Fruit fly (Drosophila melanogaster) whole organism, embryonic: ENCODE measurements around the gene CG7766.

ENCODE experiments used
- Abd-B ChIP-seq: fragments of 200-800 bp; sonication (Bioruptor generic); optimal IDR thresholded peaks from 2 replicates; lab custom pipeline; 2018; ENCODE audit warnings: missing biosample characterization, mild to moderate bottlenecking, missing genetic modification characterization, moderate library complexity
- CG10209 ChIP-seq: fragments of 200-800 bp; sonication (Bioruptor generic); optimal IDR thresholded peaks from 3 replicates; lab custom pipeline; 2017; ENCODE audit warnings: missing biosample characterization, mild to moderate bottlenecking, missing genetic modification characterization, missing genetic modification reagents
- CG11723 ChIP-seq: fragments of 200-800 bp; sonication (Bioruptor generic); optimal IDR thresholded peaks from 2 replicates; lab custom pipeline; 2017; ENCODE audit warnings: missing biosample characterization, mild to moderate bottlenecking, missing genetic modification characterization
- CG12219 ChIP-seq: fragments of 200-800 bp; sonication (Bioruptor generic); optimal IDR thresholded peaks from 3 replicates; lab custom pipeline; 2018; ENCODE audit warnings: missing biosample characterization, mild to moderate bottlenecking, missing genetic modification characterization
- CG13296 ChIP-seq: fragments of 200-800 bp; sonication (Bioruptor generic); optimal IDR thresholded peaks from 3 replicates; lab custom pipeline; 2018; ENCODE audit warnings: missing biosample characterization, mild to moderate bottlenecking, missing genetic modification characterization
- CG14050 ChIP-seq: fragments of 200-800 bp; sonication (Bioruptor generic); IDR thresholded peaks from 3 replicates; pipeline ENCODE4 v1.3.6; 2022; ENCODE audit warnings: missing biosample characterization, missing genetic modification characterization
- CG16813 ChIP-seq: fragments of 200-800 bp; sonication (Bioruptor generic); IDR thresholded peaks from 3 replicates; pipeline ENCODE4 v1.3.6; 2022; ENCODE audit warnings: missing biosample characterization, missing genetic modification characterization; ENCODE audit not compliant: partially characterized antibody
- CG17829 ChIP-seq: fragments of 200-800 bp; optimal IDR thresholded peaks from 2 replicates; lab custom pipeline; 2019; ENCODE audit warnings: missing biosample characterization, mild to moderate bottlenecking, missing genetic modification characterization, moderate library complexity
- CG2202 ChIP-seq: fragments of 200-800 bp; sonication (Bioruptor generic); optimal IDR thresholded peaks from 2 replicates; lab custom pipeline; 2018; ENCODE audit warnings: missing biosample characterization, mild to moderate bottlenecking, missing genetic modification characterization
- CG30020 ChIP-seq: fragments of 200-800 bp; optimal IDR thresholded peaks from 2 replicates; lab custom pipeline; 2019; ENCODE audit warnings: missing biosample characterization, mild to moderate bottlenecking, missing genetic modification characterization, moderate library complexity
- CG31388 ChIP-seq: fragments of 200-800 bp; sonication (Bioruptor generic); optimal IDR thresholded peaks from 2 replicates; lab custom pipeline; 2016; ENCODE audit warnings: missing biosample characterization, missing genetic modification characterization
- CG34224 ChIP-seq: fragments of 200-800 bp; sonication (Bioruptor generic); IDR thresholded peaks from 3 replicates; pipeline ENCODE4 v1.3.6; 2022; ENCODE audit warnings: missing biosample characterization, missing genetic modification characterization; ENCODE audit not compliant: partially characterized antibody
- CG43689 ChIP-seq: fragments of 200-800 bp; sonication (Bioruptor generic); IDR thresholded peaks from 2 replicates; pipeline ENCODE4 v1.3.6; 2022; ENCODE audit warnings: missing biosample characterization, missing genetic modification characterization
- CG4730 ChIP-seq: fragments of 200-800 bp; sonication (Bioruptor generic); IDR thresholded peaks from 2 replicates; pipeline ENCODE4 v1.3.6; 2022; ENCODE audit warnings: missing biosample characterization, missing genetic modification characterization
- CG6175 ChIP-seq: fragments of 200-800 bp; sonication (Bioruptor generic); IDR thresholded peaks from 3 replicates; pipeline ENCODE4 v1.3.6; 2022; ENCODE audit warnings: missing biosample characterization, missing genetic modification characterization
- CG7271 ChIP-seq: fragments of 200-800 bp; sonication (Bioruptor generic); optimal IDR thresholded peaks from 2 replicates; lab custom pipeline; 2018; ENCODE audit warnings: missing biosample characterization, mild to moderate bottlenecking, missing genetic modification characterization, moderate library complexity
- CG8765 ChIP-seq: fragments of 200-800 bp; sonication (Bioruptor generic); IDR thresholded peaks from 2 replicates; pipeline ENCODE4 v1.3.6; 2022; ENCODE audit warnings: missing biosample characterization, missing genetic modification characterization
- CG8924 ChIP-seq: fragments of 200-800 bp; optimal IDR thresholded peaks from 3 replicates; lab custom pipeline; 2019; ENCODE audit warnings: missing biosample characterization, mild to moderate bottlenecking, missing genetic modification characterization, moderate library complexity
- Chrac-16 ChIP-seq: fragments of 200-800 bp; sonication (Bioruptor generic); optimal IDR thresholded peaks from 3 replicates; lab custom pipeline; 2016; ENCODE audit warnings: missing biosample characterization, missing genetic modification characterization
- GATAe ChIP-seq: fragments of 200-800 bp; sonication (Bioruptor generic); conservative IDR thresholded peaks from 2 replicates; pipeline ENCODE4 v1.3.6; 2022; ENCODE audit warnings: missing biosample characterization, missing genetic modification characterization
- HLH4C ChIP-seq: fragments of 200-800 bp; sonication (Bioruptor generic); IDR thresholded peaks from 3 replicates; pipeline ENCODE4 v1.3.6; 2022; ENCODE audit warnings: missing biosample characterization, missing genetic modification characterization; ENCODE audit not compliant: partially characterized antibody
- Hey ChIP-seq: fragments of 200-800 bp; sonication (Bioruptor generic); optimal IDR thresholded peaks from 3 replicates; lab custom pipeline; 2018; ENCODE audit warnings: missing biosample characterization, mild to moderate bottlenecking, missing genetic modification characterization
- Hmr ChIP-seq: fragments of 200-800 bp; sonication (Bioruptor generic); optimal IDR thresholded peaks from 3 replicates; lab custom pipeline; 2017; ENCODE audit warnings: mild to moderate bottlenecking, missing biosample characterization, missing genetic modification reagents, missing genetic modification characterization
- MESR4 ChIP-seq: fragments of 200-800 bp; sonication (Bioruptor generic); optimal IDR thresholded peaks from 2 replicates; lab custom pipeline; 2018; ENCODE audit warnings: missing biosample characterization, mild to moderate bottlenecking, missing genetic modification characterization, moderate library complexity
- Pdp1 ChIP-seq, 2 experiments: fragments of 200-800 bp; sonication (Bioruptor generic); optimal IDR thresholded peaks; 3 replicates each; lab custom pipeline; 2016; ENCODE audit warnings: missing biosample characterization in 2 of 2, missing genetic modification characterization in 2 of 2, mild to moderate bottlenecking in 1 of 2, moderate library complexity in 1 of 2
- Sin3A ChIP-seq: fragments of >200 bp; optimal IDR thresholded peaks from 2 replicates; lab custom pipeline; 2018
- Trl ChIP-seq, 3 experiments: fragments of >200 bp in 2 of 3; fragments of 200-800 bp in 1 of 3; sonication (Bioruptor generic) in 1 of 3; optimal IDR thresholded peaks; 2 replicates in 1 of 3; 3 replicates in 2 of 3; lab custom pipeline; 2016 to 2017; ENCODE audit warnings: missing biosample characterization in 1 of 3, missing genetic modification characterization in 1 of 3
- abd-A ChIP-seq: fragments of 200-800 bp; sonication (Bioruptor generic); optimal IDR thresholded peaks from 3 replicates; lab custom pipeline; 2019; ENCODE audit warnings: missing biosample characterization, mild to moderate bottlenecking, missing genetic modification characterization, moderate library complexity
- az2 ChIP-seq: fragments of 200-800 bp; sonication (Bioruptor generic); optimal IDR thresholded peaks from 3 replicates; lab custom pipeline; 2016; ENCODE audit warnings: missing biosample characterization, missing genetic modification characterization
- cad ChIP-seq: fragments of >200 bp; optimal IDR thresholded peaks from 2 replicates; lab custom pipeline; 2017; ENCODE audit warnings: missing biosample characterization, missing genetic modification characterization
- cg ChIP-seq: fragments of 200-800 bp; sonication (Bioruptor generic); optimal IDR thresholded peaks from 3 replicates; lab custom pipeline; 2019; ENCODE audit warnings: missing biosample characterization, mild to moderate bottlenecking, missing genetic modification characterization, moderate library complexity
- danr ChIP-seq: fragments of 200-800 bp; sonication (Bioruptor generic); IDR thresholded peaks from 2 replicates; pipeline ENCODE4 v1.3.6; 2022; ENCODE audit warnings: missing biosample characterization, missing genetic modification characterization
- fru ChIP-seq: fragments of >200 bp; optimal IDR thresholded peaks from 2 replicates; lab custom pipeline; 2017
- gsb ChIP-seq: fragments of 200-800 bp; sonication (Bioruptor generic); IDR thresholded peaks from 2 replicates; pipeline ENCODE4 v1.3.6; 2022; ENCODE audit warnings: missing biosample characterization, missing genetic modification characterization
- lola ChIP-seq, 3 experiments: fragments of >200 bp in 2 of 3; fragments of 200-800 bp in 1 of 3; sonication (Bioruptor generic) in 1 of 3; optimal IDR thresholded peaks; 2 replicates each; lab custom pipeline; 2017 to 2019; ENCODE audit warnings: missing biosample characterization in 3 of 3, missing genetic modification characterization in 3 of 3, mild to moderate bottlenecking in 1 of 3, moderate library complexity in 1 of 3
- luna ChIP-seq: fragments of 200-800 bp; sonication (Bioruptor generic); optimal IDR thresholded peaks from 2 replicates; lab custom pipeline; 2016; ENCODE audit warnings: missing biosample characterization, missing genetic modification characterization
- pb ChIP-seq: fragments of 200-800 bp; sonication (Bioruptor generic); optimal IDR thresholded peaks from 3 replicates; lab custom pipeline; 2016; ENCODE audit warnings: missing biosample characterization, missing genetic modification characterization
- pho ChIP-seq: fragments of 200-800 bp; sonication (Bioruptor generic); optimal IDR thresholded peaks from 2 replicates; lab custom pipeline; 2016; ENCODE audit warnings: missing biosample characterization, missing genetic modification characterization
- prd ChIP-seq, 3 experiments: fragments of >200 bp in 2 of 3; fragments of 200-800 bp in 1 of 3; sonication (Bioruptor generic) in 1 of 3; optimal IDR thresholded peaks in 2 of 3; IDR thresholded peaks in 1 of 3; 2 replicates in 2 of 3; 3 replicates in 1 of 3; pipeline versions ENCODE4 v1.3.6 to Lab custom; 2017 to 2022; ENCODE audit warnings: missing biosample characterization in 1 of 3, missing genetic modification characterization in 1 of 3
- scrt ChIP-seq: fragments of 200-800 bp; sonication (Bioruptor generic); optimal IDR thresholded peaks from 2 replicates; lab custom pipeline; 2018; ENCODE audit warnings: missing biosample characterization, mild to moderate bottlenecking, missing genetic modification characterization, moderate library complexity
- seq ChIP-seq: fragments of 200-800 bp; sonication (Bioruptor generic); IDR thresholded peaks from 2 replicates; pipeline ENCODE4 v1.3.6; 2022; ENCODE audit warnings: missing biosample characterization, missing genetic modification characterization
- sob ChIP-seq: fragments of 200-800 bp; sonication (Bioruptor generic); IDR thresholded peaks from 2 replicates; pipeline ENCODE4 v1.3.6; 2022; ENCODE audit warnings: missing biosample characterization, missing genetic modification characterization
- sqz ChIP-seq: fragments of 200-800 bp; sonication (Bioruptor generic); optimal IDR thresholded peaks from 3 replicates; lab custom pipeline; 2018; ENCODE audit warnings: missing biosample characterization, mild to moderate bottlenecking, missing genetic modification characterization
- stc ChIP-seq: fragments of 200-800 bp; sonication (Bioruptor generic); IDR thresholded peaks from 2 replicates; pipeline ENCODE4 v1.3.6; 2022; ENCODE audit warnings: missing biosample characterization, missing genetic modification characterization
- trem ChIP-seq: fragments of 200-800 bp; optimal IDR thresholded peaks from 3 replicates; lab custom pipeline; 2019; ENCODE audit warnings: missing biosample characterization, mild to moderate bottlenecking, missing genetic modification characterization, moderate library complexity
- trh ChIP-seq: fragments of 200-800 bp; sonication (Bioruptor generic); optimal IDR thresholded peaks from 2 replicates; lab custom pipeline; 2016; ENCODE audit warnings: missing biosample characterization, missing genetic modification characterization
- wor ChIP-seq: fragments of 200-800 bp; sonication (Bioruptor generic); IDR thresholded peaks from 2 replicates; pipeline ENCODE4 v1.3.6; 2022; ENCODE audit warnings: missing biosample characterization, missing genetic modification characterization
- zen ChIP-seq: fragments of 200-800 bp; sonication (Bioruptor generic); optimal IDR thresholded peaks from 3 replicates; lab custom pipeline; 2018; ENCODE audit warnings: missing biosample characterization, mild to moderate bottlenecking, missing genetic modification characterization, moderate library complexity

CG7766 gene

DNA sequence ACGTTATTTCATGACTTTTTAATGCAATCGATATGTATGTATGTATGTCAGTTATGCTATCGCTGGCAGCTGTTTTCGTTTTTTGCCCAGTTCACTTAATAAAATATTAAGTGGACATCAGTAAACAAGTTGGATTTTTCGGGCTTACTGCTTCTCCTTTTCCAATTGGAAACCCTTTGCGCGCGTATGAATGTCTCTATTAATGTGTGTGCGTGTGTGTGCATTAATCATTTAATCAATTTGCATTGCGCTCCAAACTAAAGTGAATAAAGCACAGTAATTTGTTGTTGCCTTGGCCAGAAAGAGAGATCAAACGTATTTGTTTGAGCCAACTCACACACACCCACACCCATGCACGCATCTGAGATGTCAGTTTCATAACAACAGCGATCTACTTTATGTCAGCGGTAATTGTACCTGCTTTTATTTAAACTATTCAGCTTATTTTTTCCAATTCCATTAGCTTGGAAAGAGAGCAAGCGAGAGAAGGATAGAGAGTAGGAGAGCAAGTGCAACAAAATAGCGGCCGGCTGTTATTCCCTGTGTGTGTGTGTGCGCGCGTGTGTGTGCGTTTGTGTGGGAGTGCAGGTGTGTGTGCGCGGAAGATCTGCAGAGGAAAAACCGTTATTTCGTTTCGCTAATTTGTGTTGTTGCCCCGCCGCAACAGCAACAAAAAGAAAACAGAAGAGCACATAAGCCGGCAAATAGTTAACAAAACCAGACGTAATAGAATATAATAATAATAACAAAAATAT lies 6.8 kb upstream of the CG7766 start (continued):
- TF ChIP-seq seq (GFP tag; lab: Robert Waterston, UW) (no peak), CG34224 (GFP tag; lab: Robert Waterston, UW) (0 out of 3 replicates have a peak, but pooled peaks have one; percentile 10), CG17829 (tag; lab: Kevin White, UChicago) (no peak), GATAe (GFP tag; lab: Robert Waterston, UW) (no peak), luna (no peak), danr (GFP tag; lab: Robert Waterston, UW) (no peak), CG14050 (GFP tag; lab: Robert Waterston, UW) (no peak), CG43689 (no peak), Hmr (no peak), sqz (no peak), Trl (optimal IDR thresholded peaks at IDR 0.05; lab: Kevin White, UChicago) (peak; percentile 41 to 61), Trl (GFP tag; optimal IDR thresholded peaks at IDR 0.05; lab: Kevin White, UChicago) (no peak), CG10209 (GFP tag; lab: Kevin White, UChicago) (no peak), CG12219 (GFP tag; lab: Kevin White, UChicago) (no peak), CG8924 (tag; lab: Kevin White, UChicago) (peak; percentile 22), Pdp1 (GFP tag; optimal IDR thresholded peaks at IDR 0.05; lab: Kevin White, UChicago) (peak in 1 of 2 experiments; percentile 10), CG30020 (tag; lab: Kevin White, UChicago) (no peak), Abd-B (no peak), sob (GFP tag; lab: Robert Waterston, UW) (no peak), MESR4 (GFP tag; lab: Kevin White, UChicago) (no peak), az2 (GFP tag; lab: Kevin White, UChicago) (no peak), wor (GFP tag; lab: Robert Waterston, UW) (no peak), cg (GFP tag; lab: Kevin White, UChicago) (peak; percentile 75), pho (GFP tag; lab: Kevin White, UChicago) (no peak), scrt (GFP tag; lab: Kevin White, UChicago) (no peak), lola (GFP tag; optimal IDR thresholded peaks at IDR 0.05; lab: Kevin White, UChicago) (no peak), CG8765 (GFP tag; lab: Robert Waterston, UW) (no peak), CG16813 (GFP tag; lab: Robert Waterston, UW) (no peak), CG7271 (tag; lab: Kevin White, UChicago) (no peak), CG6175 (GFP tag; lab: Robert Waterston, UW) (no peak), CG31388 (GFP tag; lab: Kevin White, UChicago) (no peak), prd (optimal IDR thresholded peaks at IDR 0.05; lab: Kevin White, UChicago) (no peak), prd (GFP tag; IDR thresholded peaks at IDR 0.05; lab: Robert Waterston, UW) (no peak)
- TF ChIP-seq, all 482 proteins: peak for 8

DNA sequence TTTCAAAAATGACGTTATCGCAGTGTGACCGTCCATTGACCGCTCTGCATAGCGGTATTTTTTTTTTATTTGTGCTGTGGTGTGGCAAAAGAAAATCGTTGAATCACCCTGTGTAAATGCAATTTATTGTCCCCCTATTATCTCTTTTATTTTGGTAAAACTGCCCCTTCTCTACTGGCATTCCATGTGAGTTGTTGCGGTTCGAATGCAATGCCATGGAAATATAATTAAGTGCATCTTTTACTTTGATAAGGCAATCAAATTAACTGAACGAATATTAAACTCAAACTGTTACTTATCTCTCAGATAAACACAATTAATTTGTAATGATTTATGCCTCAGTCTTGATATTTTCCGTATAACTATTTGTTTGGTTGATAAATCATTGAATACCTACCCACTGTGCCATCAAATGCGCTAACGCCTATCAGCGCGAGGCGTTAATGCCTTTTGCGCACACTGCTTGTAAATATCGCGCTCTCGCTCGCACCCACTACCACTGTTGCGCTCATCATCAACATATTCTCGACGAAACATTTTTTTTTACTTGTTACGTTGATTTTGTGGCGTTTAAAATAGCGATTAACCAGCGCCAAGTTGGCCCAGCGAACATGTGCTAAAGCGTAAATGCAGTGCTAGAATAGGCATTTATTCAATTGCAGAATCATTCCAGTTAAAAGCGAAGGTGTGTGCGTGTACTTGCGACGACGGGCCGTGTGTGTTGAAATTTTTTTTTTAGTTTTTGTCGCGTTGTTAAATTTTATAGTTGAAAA lies 5.7 kb upstream of the CG7766 start:
- TF ChIP-seq trh (GFP tag; lab: Kevin White, UChicago) (no peak), CG13296 (peak; percentile 6), Hey (tag; lab: Kevin White, UChicago) (no peak), Sin3A (lab: Kevin White, UChicago) (peak; percentile 67), HLH4C (GFP tag; lab: Robert Waterston, UW) (no peak), stc (GFP tag; lab: Robert Waterston, UW) (no peak), CG2202 (no peak), trem (tag; lab: Kevin White, UChicago) (peak; percentile 25), pb (GFP tag; lab: Kevin White, UChicago) (peak; percentile 50), CG4730 (no peak; the same call in 1 of the 2 replicates), CG11723 (GFP tag; lab: Kevin White, UChicago) (no peak), fru (lab: Kevin White, UChicago) (no peak), gsb (GFP tag; lab: Robert Waterston, UW) (no peak), zen (peak; percentile 46), cad (GFP tag; lab: Kevin White, UChicago) (no peak), GATAe (GFP tag; lab: Robert Waterston, UW) (no peak), abd-A (tag; lab: Kevin White, UChicago) (no peak), Chrac-16 (GFP tag; lab: Kevin White, UChicago) (peak; percentile 53)
